Worm (Caenorhabditis elegans) whole organism, L1 larva: ENCODE measurements around the gene K08B12.1.

ENCODE experiments used
- C16A3.4 ChIP-seq: fragments of 150-350 bp; optimal IDR thresholded peaks from 2 replicates; lab custom pipeline; 2014; ENCODE audit warnings: missing biosample characterization, missing genetic modification characterization
- aha-1 ChIP-seq: fragments of 150-350 bp; optimal IDR thresholded peaks from 2 replicates; lab custom pipeline; 2014; ENCODE audit warnings: missing biosample characterization, missing genetic modification characterization
- alr-1 ChIP-seq: fragments of 200-800 bp; sonication (Bioruptor generic); optimal IDR thresholded peaks from 2 replicates; lab custom pipeline; 2018; ENCODE audit warnings: borderline replicate concordance, mild to moderate bottlenecking, missing genetic modification characterization, missing compliant biosample characterization
- aly-2 ChIP-seq: fragments of 150-350 bp; optimal IDR thresholded peaks from 2 replicates; lab custom pipeline; 2014; ENCODE audit warnings: missing biosample characterization, missing genetic modification characterization
- ama-1 ChIP-seq: fragments of 150-350 bp; optimal IDR thresholded peaks from 2 replicates; lab custom pipeline; 2014
- blmp-1 ChIP-seq: fragments of 150-350 bp; optimal IDR thresholded peaks from 2 replicates; lab custom pipeline; 2014; ENCODE audit warnings: missing biosample characterization, missing genetic modification characterization
- ceh-8 ChIP-seq: fragments of 200-800 bp; sonication (Bioruptor generic); optimal IDR thresholded peaks from 2 replicates; lab custom pipeline; 2018; ENCODE audit warnings: mild to moderate bottlenecking, missing genetic modification characterization, moderate library complexity, missing compliant biosample characterization
- ces-1 ChIP-seq: fragments of 150-350 bp; optimal IDR thresholded peaks from 2 replicates; lab custom pipeline; 2014; ENCODE audit warnings: missing biosample characterization, missing genetic modification reagents, missing genetic modification characterization
- dpl-1 ChIP-seq, 3 experiments: fragments of 150-350 bp in 2 of 3; sonication (generic microtip) in 1 of 3; optimal IDR thresholded peaks; 2 replicates each; lab custom pipeline; 2014 to 2017; ENCODE audit warnings: missing biosample characterization in 3 of 3, missing genetic modification characterization in 3 of 3, missing genetic modification reagents in 3 of 3
- dsc-1 ChIP-seq: sonication (generic microtip); optimal IDR thresholded peaks from 2 replicates; lab custom pipeline; 2016; ENCODE audit warnings: mild to moderate bottlenecking, missing genetic modification characterization, missing compliant biosample characterization
- efl-1 ChIP-seq, 4 experiments: fragments of 150-350 bp; optimal IDR thresholded peaks in 3 of 4; peaks in 1 of 4; 1 replicate in 1 of 4; 2 replicates in 3 of 4; lab custom pipeline; 2014; ENCODE audit warnings: missing biosample characterization in 2 of 4, missing genetic modification characterization in 2 of 4, missing genetic modification reagents in 2 of 4
- egl-13 ChIP-seq: sonication (generic microtip); optimal IDR thresholded peaks from 2 replicates; lab custom pipeline; 2016; ENCODE audit warnings: missing genotype, missing genetic modification reagents, missing genetic modification characterization, missing compliant biosample characterization
- egl-27 ChIP-seq, 2 experiments: fragments of 150-350 bp in 1 of 2; sonication (generic microtip); optimal IDR thresholded peaks; 3 replicates each; lab custom pipeline; 2017 to 2018; ENCODE audit warnings: missing biosample characterization in 2 of 2, missing genetic modification characterization in 2 of 2, missing genetic modification reagents in 2 of 2
- elt-2 ChIP-seq: sonication (generic microtip); optimal IDR thresholded peaks from 2 replicates; lab custom pipeline; 2016; ENCODE audit warnings: missing genetic modification characterization, mild to moderate bottlenecking, inconsistent platforms, missing compliant biosample characterization, missing genetic modification reagents
- ets-5 ChIP-seq: fragments of 200-800 bp; sonication (Bioruptor generic); IDR thresholded peaks from 2 replicates; pipeline ENCODE4 v1.3.6; 2022; ENCODE audit warnings: missing genetic modification characterization, missing compliant biosample characterization
- fkh-10 ChIP-seq: sonication (generic microtip); optimal IDR thresholded peaks from 2 replicates; lab custom pipeline; 2017; ENCODE audit warnings: missing biosample characterization, missing genetic modification reagents, missing genetic modification characterization
- fkh-4 ChIP-seq: sonication (generic microtip); optimal IDR thresholded peaks from 2 replicates; lab custom pipeline; 2016; ENCODE audit warnings: missing compliant biosample characterization, missing genetic modification characterization, borderline replicate concordance
- fkh-8 ChIP-seq: sonication (generic microtip); optimal IDR thresholded peaks from 2 replicates; lab custom pipeline; 2016; ENCODE audit warnings: mild to moderate bottlenecking, missing genetic modification characterization, missing compliant biosample characterization
- fos-1 ChIP-seq: fragments of 150-350 bp; optimal IDR thresholded peaks from 2 replicates; lab custom pipeline; 2014; ENCODE audit warnings: missing biosample characterization, missing genetic modification characterization
- hlh-17 ChIP-seq: fragments of 200-800 bp; sonication (Bioruptor generic); optimal IDR thresholded peaks from 2 replicates; lab custom pipeline; 2018; ENCODE audit warnings: missing genetic modification characterization, mild to moderate bottlenecking, missing compliant biosample characterization, moderate library complexity, borderline replicate concordance
- isw-1 ChIP-seq: fragments of 200-800 bp; sonication (Bioruptor generic); IDR thresholded peaks from 2 replicates; pipeline ENCODE4 v1.3.6; 2022; ENCODE audit warnings: missing genetic modification characterization, missing compliant biosample characterization
- jun-1 ChIP-seq: fragments of 150-350 bp; optimal IDR thresholded peaks from 2 replicates; lab custom pipeline; 2014; ENCODE audit warnings: missing biosample characterization, missing genetic modification reagents, missing genetic modification characterization
- lin-13 ChIP-seq: fragments of 150-350 bp; optimal IDR thresholded peaks from 2 replicates; lab custom pipeline; 2014; ENCODE audit warnings: missing biosample characterization, missing genetic modification reagents, missing genetic modification characterization
- lin-14 ChIP-seq: fragments of 200-800 bp; sonication (Bioruptor generic); optimal IDR thresholded peaks from 2 replicates; lab custom pipeline; 2018; ENCODE audit warnings: mild to moderate bottlenecking, missing genetic modification characterization, moderate library complexity, missing compliant biosample characterization
- lin-15B ChIP-seq: fragments of 150-350 bp; sonication (generic microtip); optimal IDR thresholded peaks from 3 replicates; lab custom pipeline; 2014; ENCODE audit warnings: missing biosample characterization, missing genetic modification characterization
- lin-35 ChIP-seq, 2 experiments: fragments of 150-350 bp; optimal IDR thresholded peaks; 2 replicates each; lab custom pipeline; 2014; ENCODE audit warnings: missing biosample characterization in 2 of 2, missing genetic modification characterization in 2 of 2, missing genetic modification reagents in 2 of 2
- lin-39 ChIP-seq: fragments of 150-350 bp; optimal IDR thresholded peaks from 2 replicates; lab custom pipeline; 2014; ENCODE audit warnings: missing biosample characterization, missing genetic modification reagents, missing genetic modification characterization
- lsy-2 ChIP-seq, 2 experiments: fragments of 150-350 bp; optimal IDR thresholded peaks; 2 replicates each; lab custom pipeline; 2014; ENCODE audit warnings: missing biosample characterization in 2 of 2, missing genetic modification characterization in 2 of 2
- mdl-1 ChIP-seq, 2 experiments: fragments of 150-350 bp; optimal IDR thresholded peaks; 2 replicates each; lab custom pipeline; 2014 to 2017; ENCODE audit warnings: missing biosample characterization in 2 of 2, missing genetic modification characterization in 2 of 2, inconsistent platforms in 1 of 2
- mef-2 ChIP-seq: fragments of 150-350 bp; optimal IDR thresholded peaks from 2 replicates; lab custom pipeline; 2014; ENCODE audit warnings: missing biosample characterization, missing genetic modification characterization
- nhr-11 ChIP-seq: fragments of 150-350 bp; optimal IDR thresholded peaks from 2 replicates; lab custom pipeline; 2014; ENCODE audit warnings: missing biosample characterization, missing genetic modification characterization
- nhr-12 ChIP-seq: sonication (generic microtip); optimal IDR thresholded peaks from 2 replicates; lab custom pipeline; 2017; ENCODE audit warnings: missing biosample characterization, missing genetic modification characterization
- nhr-19 ChIP-seq: fragments of 200-800 bp; sonication (Bioruptor generic); conservative IDR thresholded peaks from 2 replicates; pipeline ENCODE4 v1.3.6; 2022; ENCODE audit warnings: missing genetic modification characterization, missing compliant biosample characterization
- nhr-20 ChIP-seq: sonication (generic microtip); optimal IDR thresholded peaks from 2 replicates; lab custom pipeline; 2016; ENCODE audit warnings: mild to moderate bottlenecking, missing genetic modification characterization, missing compliant biosample characterization
- nhr-237 ChIP-seq: fragments of 150-350 bp; optimal IDR thresholded peaks from 2 replicates; lab custom pipeline; 2014; ENCODE audit warnings: missing biosample characterization, missing genetic modification characterization
- nhr-28 ChIP-seq: fragments of 150-350 bp; optimal IDR thresholded peaks from 2 replicates; lab custom pipeline; 2014; ENCODE audit warnings: missing biosample characterization, missing genetic modification characterization
- nhr-47 ChIP-seq: sonication (generic microtip); optimal IDR thresholded peaks from 2 replicates; lab custom pipeline; 2016; ENCODE audit warnings: mild to moderate bottlenecking, missing genetic modification characterization, moderate library complexity, missing compliant biosample characterization
- nhr-77 ChIP-seq: fragments of 150-350 bp; optimal IDR thresholded peaks from 2 replicates; lab custom pipeline; 2014; ENCODE audit warnings: missing biosample characterization, missing genetic modification characterization
- nhr-85 ChIP-seq: sonication (generic microtip); peaks from one replicate; lab custom pipeline; 2016; ENCODE audit warnings: missing genetic modification characterization, inconsistent platforms, missing compliant biosample characterization
- pqm-1 ChIP-seq: sonication (generic microtip); optimal IDR thresholded peaks from 3 replicates; lab custom pipeline; 2017; ENCODE audit warnings: missing biosample characterization, missing genetic modification characterization
- skn-1 ChIP-seq: fragments of 150-350 bp; optimal IDR thresholded peaks from 2 replicates; lab custom pipeline; 2014; ENCODE audit warnings: missing biosample characterization, missing genetic modification characterization
- snpc-4 ChIP-seq: fragments of 150-350 bp; optimal IDR thresholded peaks from 2 replicates; lab custom pipeline; 2014; ENCODE audit warnings: missing biosample characterization, missing genetic modification characterization
- snu-23 ChIP-seq: sonication (generic microtip); optimal IDR thresholded peaks from 2 replicates; lab custom pipeline; 2016; ENCODE audit warnings: missing genetic modification characterization, missing compliant biosample characterization
- sup-37 ChIP-seq: fragments of 200-800 bp; sonication (Bioruptor generic); optimal IDR thresholded peaks from 2 replicates; lab custom pipeline; 2018; ENCODE audit warnings: mild to moderate bottlenecking, missing genetic modification characterization, missing compliant biosample characterization
- unc-130 ChIP-seq: fragments of 150-350 bp; optimal IDR thresholded peaks from 2 replicates; lab custom pipeline; 2017; ENCODE audit warnings: missing biosample characterization, missing genetic modification characterization, inconsistent platforms
- unc-62 ChIP-seq: fragments of 150-350 bp; optimal IDR thresholded peaks from 2 replicates; lab custom pipeline; 2014; ENCODE audit warnings: missing biosample characterization, missing genetic modification reagents, missing genetic modification characterization
- unc-98 ChIP-seq: fragments of 200-800 bp; sonication (Bioruptor generic); IDR thresholded peaks from 2 replicates; pipeline ENCODE4 v1.3.6; 2022; ENCODE audit warnings: missing genetic modification characterization, missing compliant biosample characterization
- xbp-1 ChIP-seq: sonication (generic microtip); optimal IDR thresholded peaks from 2 replicates; lab custom pipeline; 2016; ENCODE audit warnings: missing genetic modification characterization, missing compliant biosample characterization
- zag-1 ChIP-seq: fragments of 150-350 bp; optimal IDR thresholded peaks from 2 replicates; lab custom pipeline; 2014; ENCODE audit warnings: missing biosample characterization, missing genetic modification characterization
- zip-4 ChIP-seq: fragments of 200-800 bp; sonication (Bioruptor generic); optimal IDR thresholded peaks from 2 replicates; lab custom pipeline; 2018; ENCODE audit warnings: mild to moderate bottlenecking, missing genetic modification characterization, moderate library complexity, missing compliant biosample characterization
- ztf-11 ChIP-seq, 2 experiments: sonication (generic microtip); optimal IDR thresholded peaks; 2 replicates each; lab custom pipeline; 2016 to 2017; ENCODE audit warnings: missing genetic modification characterization in 2 of 2, missing biosample characterization in 1 of 2, missing compliant biosample characterization in 1 of 2

The K08B12.1 gene

ce11 chrV:6247397-6247796 lies 11.8 kb upstream of the K08B12.1 start (continued):
- peak; percentile 74 for TF ChIP-seq elt-2 (tag; lab: Kevin White, UChicago)
- TF ChIP-seq egl-27 (tag; optimal IDR thresholded peaks at IDR 0.05; lab: Kevin White, UChicago), result peak in 1 of 2 experiments; percentile 61
- no peak for TF ChIP-seq lin-39
- TF ChIP-seq fkh-4, result no peak
- peak; percentile 2 for TF ChIP-seq lin-13 (GFP tag; lab: Kevin White, UChicago)
- TF ChIP-seq nhr-85 (tag; lab: Kevin White, UChicago), result peak; percentile 98

ce11 chrV:6248714-6249113 lies 10.5 kb upstream of the K08B12.1 start:
- TF ChIP-seq mdl-1 (tag; optimal IDR thresholded peaks at IDR 0.05; lab: Kevin White, UChicago), result peak in 1 of 2 experiments; percentile 2
- TF ChIP-seq aha-1 (tag; lab: Kevin White, UChicago), result no peak
- no peak for TF ChIP-seq nhr-47 (tag; lab: Kevin White, UChicago)
- TF ChIP-seq pqm-1, result no peak
- no peak for TF ChIP-seq ets-5 (GFP tag; lab: Robert Waterston, UW)
- TF ChIP-seq dsc-1, result no peak
- no peak for TF ChIP-seq fos-1 (tag; lab: Kevin White, UChicago)
- TF ChIP-seq ama-1, result no peak
- TF ChIP-seq egl-13 (tag; lab: Kevin White, UChicago), result no peak
- no peak for TF ChIP-seq nhr-12
- TF ChIP-seq lin-35 (GFP tag; optimal IDR thresholded peaks at IDR 0.05; lab: Kevin White, UChicago), result peak in 1 of 2 experiments; percentile 44
- no peak for TF ChIP-seq nhr-77 (tag; lab: Kevin White, UChicago)
- no peak for TF ChIP-seq ztf-11 (tag; optimal IDR thresholded peaks at IDR 0.05; lab: Kevin White, UChicago)
- no peak for TF ChIP-seq unc-98 (GFP tag; lab: Robert Waterston, UW)
- TF ChIP-seq ceh-8 (GFP tag; lab: Kevin White, UChicago), result no peak
- no peak for TF ChIP-seq egl-27 (tag; optimal IDR thresholded peaks at IDR 0.05; lab: Kevin White, UChicago)
- no peak for TF ChIP-seq lin-15B (tag; lab: Kevin White, UChicago)
- no peak for TF ChIP-seq fkh-4
- no peak for TF ChIP-seq fkh-8 (tag; lab: Kevin White, UChicago)
- peak; percentile 78 for TF ChIP-seq nhr-85 (tag; lab: Kevin White, UChicago)
- TF ChIP-seq skn-1 (tag; lab: Kevin White, UChicago), result no peak
- TF ChIP-seq hlh-17 (GFP tag; lab: Kevin White, UChicago), result no peak
- peak; percentile 16 to 60 for TF ChIP-seq lsy-2 (tag; optimal IDR thresholded peaks at IDR 0.05; lab: Kevin White, UChicago)
- peak; percentile 2 for TF ChIP-seq unc-130 (tag; lab: Kevin White, UChicago)
- no peak for TF ChIP-seq jun-1
- no peak for TF ChIP-seq C16A3.4 (tag; lab: Kevin White, UChicago)
- no peak for TF ChIP-seq ces-1 (GFP tag; lab: Kevin White, UChicago)
- no peak for TF ChIP-seq isw-1
- TF ChIP-seq unc-62 (GFP tag; lab: Kevin White, UChicago), result no peak
- TF ChIP-seq snpc-4, result no peak
- TF ChIP-seq fkh-10 (GFP tag; lab: Kevin White, UChicago), result no peak
- peak; percentile 56 for TF ChIP-seq nhr-20 (tag; lab: Kevin White, UChicago)
- TF ChIP-seq nhr-11, result no peak
- TF ChIP-seq lin-14 (GFP tag; lab: Kevin White, UChicago), result peak; percentile 48
- TF ChIP-seq dpl-1 (GFP tag; optimal IDR thresholded peaks at IDR 0.05; lab: Kevin White, UChicago), result peak in 1 of 3 experiments; percentile 4
- TF ChIP-seq lin-39, result no peak
- no peak for TF ChIP-seq mef-2 (tag; lab: Kevin White, UChicago)
- no peak for TF ChIP-seq zag-1 (tag; lab: Kevin White, UChicago)
- peak; percentile 79 for TF ChIP-seq elt-2 (tag; lab: Kevin White, UChicago)
- no peak for TF ChIP-seq nhr-28 (tag; lab: Kevin White, UChicago)
- no peak for TF ChIP-seq alr-1
- no peak for TF ChIP-seq efl-1 (optimal IDR thresholded peaks at IDR 0.05; lab: Kevin White, UChicago)
- no peak for TF ChIP-seq efl-1 (GFP tag; optimal IDR thresholded peaks at IDR 0.05 in 1 of 2; lab: Kevin White, UChicago)
- no peak for TF ChIP-seq nhr-237 (tag; lab: Kevin White, UChicago)
- TF ChIP-seq zip-4, result no peak
- no peak for TF ChIP-seq aly-2 (tag; lab: Kevin White, UChicago)
- no peak for TF ChIP-seq sup-37 (GFP tag; lab: Kevin White, UChicago)
- TF ChIP-seq snu-23 (GFP tag; lab: Kevin White, UChicago), result peak; percentile 39
- TF ChIP-seq nhr-19 (GFP tag; lab: Robert Waterston, UW), result peak; percentile 37
- TF ChIP-seq blmp-1 (tag; lab: Kevin White, UChicago), result peak; percentile 56
- TF ChIP-seq xbp-1 (tag; lab: Kevin White, UChicago), result no peak
